Fruit fly (Drosophila melanogaster): ENCODE measurements around the gene CG31897.

dm6 chr2L:8433512-8433911 is 8.7 kb upstream of the CG31897 start, which contains the start of gene grk:
- TF ChIP-seq CG8478 (optimal IDR thresholded peaks at IDR 0.05) (no peak), CTCF (optimal IDR thresholded peaks at IDR 0.05) (no peak)
